Worm (Caenorhabditis elegans) whole organism, L1 larva: ENCODE results near the gene R07D5.2.

Experiments used
- ama-1 ChIP-seq: fragments of 150-350 bp; optimal IDR thresholded peaks from 2 replicates; lab custom pipeline; 2014
- dpl-1 ChIP-seq, 3 experiments: fragments of 150-350 bp in 2 of 3; sonication (generic microtip) in 1 of 3; optimal IDR thresholded peaks; 2 replicates each; lab custom pipeline; 2014 to 2017; ENCODE audit warnings: missing biosample characterization in 3 of 3, missing genetic modification characterization in 3 of 3, missing genetic modification reagents in 3 of 3
- egl-13 ChIP-seq: sonication (generic microtip); optimal IDR thresholded peaks from 2 replicates; lab custom pipeline; 2016; ENCODE audit warnings: missing genotype, missing genetic modification reagents, missing genetic modification characterization, missing compliant biosample characterization
- elt-3 ChIP-seq, 6 experiments: fragments of 150-350 bp in 1 of 6; sonication (generic microtip); optimal IDR thresholded peaks; 2 replicates each; lab custom pipeline; 2017 to 2018; ENCODE audit warnings: missing biosample characterization in 6 of 6, missing genetic modification characterization in 6 of 6, inconsistent platforms in 1 of 6
- fkh-10 ChIP-seq: sonication (generic microtip); optimal IDR thresholded peaks from 2 replicates; lab custom pipeline; 2017; ENCODE audit warnings: missing biosample characterization, missing genetic modification reagents, missing genetic modification characterization
- fos-1 ChIP-seq: fragments of 150-350 bp; optimal IDR thresholded peaks from 2 replicates; lab custom pipeline; 2014; ENCODE audit warnings: missing biosample characterization, missing genetic modification characterization
- lin-39 ChIP-seq: fragments of 150-350 bp; optimal IDR thresholded peaks from 2 replicates; lab custom pipeline; 2014; ENCODE audit warnings: missing biosample characterization, missing genetic modification reagents, missing genetic modification characterization
- nhr-19 ChIP-seq: fragments of 200-800 bp; sonication (Bioruptor generic); conservative IDR thresholded peaks from 2 replicates; pipeline ENCODE4 v1.3.6; 2022; ENCODE audit warnings: missing genetic modification characterization, missing compliant biosample characterization
- pag-3 ChIP-seq: sonication (generic microtip); optimal IDR thresholded peaks from 2 replicates; lab custom pipeline; 2017; ENCODE audit warnings: missing genetic modification characterization, mild to moderate bottlenecking, missing compliant biosample characterization, antibody characterized with exemption, borderline replicate concordance; ENCODE audit not compliant: insufficient read depth
- zag-1 ChIP-seq: fragments of 150-350 bp; optimal IDR thresholded peaks from 2 replicates; lab custom pipeline; 2014; ENCODE audit warnings: missing biosample characterization, missing genetic modification characterization

ce11 chrX:15092775-15093386 lies 23.5 kb downstream of the R07D5.2 start:
- TF ChIP-seq elt-3 (tag; optimal IDR thresholded peaks at IDR 0.05; lab: Kevin White, UChicago) (no peak), dpl-1 (GFP tag; optimal IDR thresholded peaks at IDR 0.05; lab: Kevin White, UChicago) (no peak), fkh-10 (GFP tag; lab: Kevin White, UChicago) (no peak), egl-13 (tag; lab: Kevin White, UChicago) (no peak), ama-1 (lab: Kevin White, UChicago) (no peak), pag-3 (no peak), lin-39 (tag; lab: Kevin White, UChicago) (no peak), fos-1 (tag; lab: Kevin White, UChicago) (no peak), nhr-19 (GFP tag; lab: Robert Waterston, UW) (no peak), zag-1 (tag; lab: Kevin White, UChicago) (no peak)
